In the genomic region with DNA sequence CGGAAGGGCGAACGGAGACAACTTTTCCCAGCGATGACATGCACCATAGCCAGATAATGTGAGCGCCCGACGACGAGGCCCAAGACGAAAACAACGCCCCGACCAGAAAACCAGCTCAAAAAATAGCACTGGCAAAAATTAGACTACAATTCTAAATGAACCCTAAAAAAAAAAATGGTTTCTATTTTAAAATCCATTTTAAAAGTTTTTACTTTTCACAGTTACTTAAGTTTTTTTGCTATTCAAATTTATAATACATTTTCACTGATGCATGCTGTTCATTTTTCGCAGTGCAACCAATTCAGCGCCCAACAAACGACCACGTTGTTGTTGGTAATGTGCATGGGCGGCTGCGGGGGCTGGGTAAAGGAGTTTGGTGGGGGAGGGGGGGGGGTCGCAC, we compare ENCODE assay signal across 1 fruit fly cellular context.
TF ChIP-seq lines count a peak whose summit lies in the region.

No protein-coding gene starts in this region.

TF ChIP-seq in whole organism, embryonic, 481 proteins besides CTCF, POLR2A, EP300 and RAD21 (continued from another document):
- TF ChIP-seq CG10267 (tag; optimal IDR thresholded peaks at IDR 0.05; lab: Kevin White, UChicago) (no peak), gro (GFP tag; optimal IDR thresholded peaks at IDR 0.05; lab: Kevin White, UChicago) (no peak), Hmr (GFP tag; optimal IDR thresholded peaks at IDR 0.05; lab: Kevin White, UChicago) (no peak), Asciz (GFP tag; optimal IDR thresholded peaks at IDR 0.05; lab: Kevin White, UChicago) (no peak), Mad (GFP tag; optimal IDR thresholded peaks at IDR 0.05; lab: Kevin White, UChicago) (no peak), CG3065 (GFP tag; optimal IDR thresholded peaks at IDR 0.05; lab: Kevin White, UChicago) (no peak), CG15601 (tag; optimal IDR thresholded peaks at IDR 0.05; lab: Kevin White, UChicago) (no peak), Med (GFP tag; lab: Kevin White, UChicago) (peak; percentile 59), Drgx (GFP tag; IDR thresholded peaks at IDR 0.05; lab: Robert Waterston, UW) (peak; percentile 73), ewg (GFP tag; optimal IDR thresholded peaks at IDR 0.05; lab: Kevin White, UChicago) (peak; percentile 27), salm (tag; optimal IDR thresholded peaks at IDR 0.05; lab: Kevin White, UChicago) (no peak), CG10654 (GFP tag; optimal IDR thresholded peaks at IDR 0.05; lab: Kevin White, UChicago) (no peak), pfk (GFP tag; optimal IDR thresholded peaks at IDR 0.05; lab: Kevin White, UChicago) (no peak), CG11504 (tag; optimal IDR thresholded peaks at IDR 0.05; lab: Kevin White, UChicago) (peak; percentile 47), CG15696 (tag; optimal IDR thresholded peaks at IDR 0.05; lab: Kevin White, UChicago) (no peak), Meics (GFP tag; optimal IDR thresholded peaks at IDR 0.05; lab: Kevin White, UChicago) (no peak), ci (GFP tag; IDR thresholded peaks at IDR 0.05; lab: Robert Waterston, UW) (0 out of 3 replicates have a peak, but pooled peaks have one; percentile 26), CG10565 (GFP tag; optimal IDR thresholded peaks at IDR 0.05; lab: Kevin White, UChicago) (no peak), CG8388 (GFP tag; optimal IDR thresholded peaks at IDR 0.05; lab: Kevin White, UChicago) (peak; percentile 27), dmrt11E (tag; optimal IDR thresholded peaks at IDR 0.05; lab: Kevin White, UChicago) (peak; percentile 1), CG7786 (GFP tag; optimal IDR thresholded peaks at IDR 0.05; lab: Kevin White, UChicago) (no peak), H15 (GFP tag; IDR thresholded peaks at IDR 0.05; lab: Robert Waterston, UW) (peak; percentile 48; the same call in 1 of the 3 replicates), CG4424 (GFP tag; optimal IDR thresholded peaks at IDR 0.05; lab: Kevin White, UChicago) (peak; percentile 4), CG12071 (GFP tag; optimal IDR thresholded peaks at IDR 0.05; lab: Kevin White, UChicago) (no peak), E2f2 (GFP tag; IDR thresholded peaks at IDR 0.05; lab: Robert Waterston, UW) (no peak), CG6689 (GFP tag; IDR thresholded peaks at IDR 0.05; lab: Robert Waterston, UW) (peak; percentile 22; the same call in 1 of the 2 replicates), CG13624 (GFP tag; optimal IDR thresholded peaks at IDR 0.05; lab: Kevin White, UChicago) (no peak), pita (GFP tag; optimal IDR thresholded peaks at IDR 0.05; lab: Kevin White, UChicago) (no peak), Spps (tag; optimal IDR thresholded peaks at IDR 0.05; lab: Kevin White, UChicago) (no peak), CG12391 (tag; optimal IDR thresholded peaks at IDR 0.05; lab: Kevin White, UChicago) (peak; percentile 34), cg (GFP tag; optimal IDR thresholded peaks at IDR 0.05; lab: Kevin White, UChicago) (no peak), fd96Cb (tag; optimal IDR thresholded peaks at IDR 0.05; lab: Kevin White, UChicago) (peak; percentile 21), nau (GFP tag; optimal IDR thresholded peaks at IDR 0.05; lab: Kevin White, UChicago) (no peak), gfzf (GFP tag; optimal IDR thresholded peaks at IDR 0.05; lab: Kevin White, UChicago) (no peak), CG4820 (GFP tag; optimal IDR thresholded peaks at IDR 0.05; lab: Kevin White, UChicago) (peak; percentile 12), CoRest (tag; optimal IDR thresholded peaks at IDR 0.05; lab: Kevin White, UChicago) (peak; percentile 19), CG10431 (GFP tag; optimal IDR thresholded peaks at IDR 0.05; lab: Kevin White, UChicago) (no peak), so (GFP tag; IDR thresholded peaks at IDR 0.05; lab: Robert Waterston, UW) (no peak), gce (GFP tag; IDR thresholded peaks at IDR 0.05; lab: Robert Waterston, UW) (no peak), Ets65A (GFP tag; lab: Kevin White, UChicago) (peak; percentile 62), br (optimal IDR thresholded peaks at IDR 0.05; lab: Kevin White, UChicago) (no peak), CG15269 (tag; optimal IDR thresholded peaks at IDR 0.05; lab: Kevin White, UChicago) (no peak), CG7271 (tag; optimal IDR thresholded peaks at IDR 0.05; lab: Kevin White, UChicago) (no peak), Poxn (GFP tag; IDR thresholded peaks at IDR 0.05; lab: Robert Waterston, UW) (no peak), CG10543 (GFP tag; optimal IDR thresholded peaks at IDR 0.05; lab: Kevin White, UChicago) (no peak), CG10321 (GFP tag; IDR thresholded peaks at IDR 0.05; lab: Robert Waterston, UW) (no peak), CG18011 (GFP tag; optimal IDR thresholded peaks at IDR 0.05; lab: Kevin White, UChicago) (no peak), Fer1 (GFP tag; optimal IDR thresholded peaks at IDR 0.05; lab: Kevin White, UChicago) (no peak), twi (tag; optimal IDR thresholded peaks at IDR 0.05; lab: Kevin White, UChicago) (no peak), Sox102F (GFP tag; optimal IDR thresholded peaks at IDR 0.05; lab: Kevin White, UChicago) (peak; percentile 45), zfh1 (GFP tag; IDR thresholded peaks at IDR 0.05; lab: Robert Waterston, UW) (no peak), CG5180 (GFP tag; optimal IDR thresholded peaks at IDR 0.05; lab: Kevin White, UChicago) (no peak), CG3407 (GFP tag; optimal IDR thresholded peaks at IDR 0.05; lab: Kevin White, UChicago) (no peak), Scr (GFP tag; IDR thresholded peaks at IDR 0.05; lab: Robert Waterston, UW; ENCODE audit: partially characterized antibody) (no peak), CG30403 (GFP tag; optimal IDR thresholded peaks at IDR 0.05; lab: Kevin White, UChicago) (peak; percentile 7), bsh (GFP tag; optimal IDR thresholded peaks at IDR 0.05; lab: Kevin White, UChicago) (peak in 1 of 2 experiments; percentile 54), sisA (GFP tag; IDR thresholded peaks at IDR 0.05; lab: Robert Waterston, UW) (peak; percentile 15; the same call in 1 of the 2 replicates), Ptx1 (GFP tag; IDR thresholded peaks at IDR 0.05; lab: Robert Waterston, UW) (0 out of 2 replicates have a peak, but pooled peaks have one; percentile 13), ssp (GFP tag; IDR thresholded peaks at IDR 0.05; lab: Robert Waterston, UW) (0 out of 2 replicates have a peak, but pooled peaks have one; percentile 13), CG18599 (GFP tag; optimal IDR thresholded peaks at IDR 0.05; lab: Kevin White, UChicago) (no peak), exex (tag; optimal IDR thresholded peaks at IDR 0.05; lab: Kevin White, UChicago) (no peak), jing (GFP tag; optimal IDR thresholded peaks at IDR 0.05; lab: Kevin White, UChicago) (no peak), CG31441 (GFP tag; IDR thresholded peaks at IDR 0.05; lab: Robert Waterston, UW) (peak; percentile 40; the same call in 1 of the 2 replicates), Blimp-1 (GFP tag; optimal IDR thresholded peaks at IDR 0.05; lab: Kevin White, UChicago) (peak; percentile 53), zf30C (GFP tag; optimal IDR thresholded peaks at IDR 0.05; lab: Kevin White, UChicago) (no peak), Opbp (GFP tag; IDR thresholded peaks at IDR 0.05; lab: Robert Waterston, UW; ENCODE audit: partially characterized antibody) (no peak), usp (GFP tag; optimal IDR thresholded peaks at IDR 0.05; lab: Kevin White, UChicago) (no peak), tin (GFP tag; optimal IDR thresholded peaks at IDR 0.05; lab: Kevin White, UChicago) (no peak), her (GFP tag; optimal IDR thresholded peaks at IDR 0.05; lab: Kevin White, UChicago) (no peak), unc-4 (GFP tag; IDR thresholded peaks at IDR 0.05; lab: Robert Waterston, UW; ENCODE audit: partially characterized antibody) (no peak), CG17912 (GFP tag; optimal IDR thresholded peaks at IDR 0.05; lab: Kevin White, UChicago) (no peak), CG10366 (GFP tag; IDR thresholded peaks at IDR 0.05; lab: Robert Waterston, UW) (no peak), CG13424 (tag; optimal IDR thresholded peaks at IDR 0.05; lab: Kevin White, UChicago) (peak; percentile 30), sd (tag; optimal IDR thresholded peaks at IDR 0.05; lab: Kevin White, UChicago) (no peak), CG7963 (GFP tag; IDR thresholded peaks at IDR 0.05; lab: Robert Waterston, UW; ENCODE audit: partially characterized antibody) (no peak), CG17361 (GFP tag; IDR thresholded peaks at IDR 0.05; lab: Robert Waterston, UW) (no peak), corto (GFP tag; optimal IDR thresholded peaks at IDR 0.05; lab: Kevin White, UChicago) (no peak), CG6175 (GFP tag; IDR thresholded peaks at IDR 0.05; lab: Robert Waterston, UW) (no peak), NC2β (GFP tag; optimal IDR thresholded peaks at IDR 0.05; lab: Kevin White, UChicago) (no peak), CG12104 (GFP tag; optimal IDR thresholded peaks at IDR 0.05; lab: Kevin White, UChicago) (no peak), chif (GFP tag; optimal IDR thresholded peaks at IDR 0.05; lab: Kevin White, UChicago) (peak in 1 of 2 experiments; percentile 2), CG5245 (GFP tag; optimal IDR thresholded peaks at IDR 0.05; lab: Kevin White, UChicago) (no peak), CG18262 (tag; optimal IDR thresholded peaks at IDR 0.05; lab: Kevin White, UChicago) (peak; percentile 6), CG33557 (GFP tag; optimal IDR thresholded peaks at IDR 0.05; lab: Kevin White, UChicago) (no peak), CG8089 (GFP tag; optimal IDR thresholded peaks at IDR 0.05; lab: Kevin White, UChicago) (no peak), kay (GFP tag; optimal IDR thresholded peaks at IDR 0.05; lab: Kevin White, UChicago) (no peak), CG9437 (GFP tag; optimal IDR thresholded peaks at IDR 0.05; lab: Kevin White, UChicago) (no peak), Dll (GFP tag; IDR thresholded peaks at IDR 0.05; lab: Robert Waterston, UW; ENCODE audit: partially characterized antibody) (no peak), slbo (GFP tag; IDR thresholded peaks at IDR 0.05; lab: Robert Waterston, UW) (no peak), CG7928 (GFP tag; optimal IDR thresholded peaks at IDR 0.05; lab: Kevin White, UChicago) (no peak), CG31388 (GFP tag; optimal IDR thresholded peaks at IDR 0.05; lab: Kevin White, UChicago) (no peak), ara (GFP tag; IDR thresholded peaks at IDR 0.05; lab: Robert Waterston, UW) (0 out of 2 replicates have a peak, but pooled peaks have one; percentile 24), dmrt99B (tag; optimal IDR thresholded peaks at IDR 0.05; lab: Kevin White, UChicago) (peak; percentile 31), Xrp1 (GFP tag; IDR thresholded peaks at IDR 0.05; lab: Robert Waterston, UW) (peak; percentile 44; the same call in 1 of the 2 replicates), CG17385 (GFP tag; optimal IDR thresholded peaks at IDR 0.05; lab: Kevin White, UChicago) (peak; percentile 1), BEAF-32 (GFP tag; optimal IDR thresholded peaks at IDR 0.05; lab: Kevin White, UChicago) (no peak), CG32772 (GFP tag; IDR thresholded peaks at IDR 0.05; lab: Robert Waterston, UW) (no peak), CG13775 (GFP tag; optimal IDR thresholded peaks at IDR 0.05; lab: Kevin White, UChicago) (no peak), CG2129 (GFP tag; IDR thresholded peaks at IDR 0.05; lab: Robert Waterston, UW; ENCODE audit: partially characterized antibody) (no peak), CG15514 (GFP tag; optimal IDR thresholded peaks at IDR 0.05; lab: Kevin White, UChicago) (no peak), pan (optimal IDR thresholded peaks at IDR 0.05; lab: Kevin White, UChicago) (no peak), pan (GFP tag; optimal IDR thresholded peaks at IDR 0.05 in 1 of 2, IDR thresholded peaks at IDR 0.05 in 1 of 2) (no peak), croc (GFP tag; conservative IDR thresholded peaks at IDR 0.05; lab: Robert Waterston, UW) (no peak), phol (tag; optimal IDR thresholded peaks at IDR 0.05; lab: Kevin White, UChicago) (peak; percentile 40), CG3726 (GFP tag; IDR thresholded peaks at IDR 0.05; lab: Robert Waterston, UW) (no peak), HmgD (GFP tag; optimal IDR thresholded peaks at IDR 0.05; lab: Kevin White, UChicago) (no peak), CG9932 (GFP tag; IDR thresholded peaks at IDR 0.05; lab: Robert Waterston, UW) (no peak), NC2α (GFP tag; optimal IDR thresholded peaks at IDR 0.05; lab: Kevin White, UChicago) (no peak), CG32767 (GFP tag; IDR thresholded peaks at IDR 0.05; lab: Robert Waterston, UW) (no peak), GATAe (GFP tag; conservative IDR thresholded peaks at IDR 0.05; lab: Robert Waterston, UW) (no peak), Stat92E (GFP tag; optimal IDR thresholded peaks at IDR 0.05; lab: Kevin White, UChicago) (no peak)
TF ChIP-seq in whole organism, embryonic: peak in this region for 42.
